Worm (Caenorhabditis elegans) whole organism, L4 larva: ENCODE results near the gene srw-24.

Experiments used
- F44E2.7 ChIP-seq: fragments of 200-800 bp; sonication (Bioruptor generic); IDR thresholded peaks from 2 replicates; pipeline ENCODE4 v2.1.2; 2022; ENCODE audit warnings: missing genetic modification characterization, missing compliant biosample characterization
- R02D3.7 ChIP-seq: fragments of 150-350 bp; sonication (generic microtip); optimal IDR thresholded peaks from 3 replicates; lab custom pipeline; 2014; ENCODE audit warnings: missing biosample characterization, missing genetic modification characterization
- T26A8.4 ChIP-seq: fragments of 200-800 bp; sonication (Bioruptor generic); IDR thresholded peaks from 2 replicates; pipeline ENCODE4 v1.3.6; 2022; ENCODE audit warnings: missing genetic modification characterization, missing compliant biosample characterization
- Y105C5A.15 ChIP-seq: fragments of 200-800 bp; sonication (Bioruptor generic); IDR thresholded peaks from 2 replicates; pipeline ENCODE4 v1.3.6; 2022; ENCODE audit warnings: missing genetic modification characterization, missing compliant biosample characterization
- Y48G9A.11 ChIP-seq: fragments of 200-800 bp; sonication (Bioruptor generic); IDR thresholded peaks from 2 replicates; pipeline ENCODE4 v1.3.6; 2022; ENCODE audit warnings: missing genetic modification reagents, missing genetic modification characterization, missing compliant biosample characterization
- Y5F2A.4 ChIP-seq: fragments of 200-800 bp; sonication (Bioruptor generic); optimal IDR thresholded peaks from 2 replicates; lab custom pipeline; 2018; ENCODE audit warnings: mild to moderate bottlenecking, missing genetic modification characterization, missing compliant biosample characterization
- arid-1 ChIP-seq: fragments of 200-800 bp; sonication (Bioruptor generic); conservative IDR thresholded peaks from 2 replicates; pipeline ENCODE4 v1.3.6; 2022; ENCODE audit warnings: missing genetic modification reagents, missing genetic modification characterization, missing compliant biosample characterization
- attf-4 ChIP-seq: sonication (generic microtip); optimal IDR thresholded peaks from 3 replicates; lab custom pipeline; 2017; ENCODE audit warnings: missing biosample characterization, missing genetic modification characterization
- ceh-28 ChIP-seq: fragments of 150-350 bp; optimal IDR thresholded peaks from 2 replicates; lab custom pipeline; 2014; ENCODE audit warnings: missing biosample characterization, missing genetic modification reagents, missing genetic modification characterization
- ceh-82 ChIP-seq: sonication (generic microtip); optimal IDR thresholded peaks from 2 replicates; lab custom pipeline; 2017; ENCODE audit warnings: missing biosample characterization, missing genetic modification characterization
- cey-2 ChIP-seq: sonication (generic microtip); optimal IDR thresholded peaks from 3 replicates; lab custom pipeline; 2017; ENCODE audit warnings: missing genetic modification characterization, mild to moderate bottlenecking, missing compliant biosample characterization, antibody characterized with exemption, borderline replicate concordance; ENCODE audit not compliant: insufficient read depth
- ctbp-1 ChIP-seq: fragments of 200-800 bp; sonication (Bioruptor generic); IDR thresholded peaks from 2 replicates; pipeline ENCODE4 v1.3.6; 2022; ENCODE audit warnings: missing genetic modification reagents, missing genetic modification characterization, missing compliant biosample characterization
- daf-12 ChIP-seq: fragments of 150-350 bp; optimal IDR thresholded peaks from 2 replicates; lab custom pipeline; 2014; ENCODE audit warnings: missing biosample characterization, missing genetic modification reagents, missing genetic modification characterization
- daf-16 ChIP-seq, 3 experiments: sonication (generic microtip); optimal IDR thresholded peaks; 2 replicates each; lab custom pipeline; 2016 to 2017; ENCODE audit warnings: missing genetic modification characterization in 3 of 3, missing genetic modification reagents in 3 of 3, mild to moderate bottlenecking in 2 of 3, missing compliant biosample characterization in 2 of 3, missing biosample characterization in 1 of 3, moderate library complexity in 1 of 3
- daf-8 ChIP-seq: fragments of 200-800 bp; sonication (Bioruptor generic); IDR thresholded peaks from 2 replicates; pipeline ENCODE4 v1.3.6; 2022; ENCODE audit warnings: missing genetic modification characterization, missing compliant biosample characterization
- dmd-6 ChIP-seq: fragments of 200-800 bp; sonication (Bioruptor generic); IDR thresholded peaks from 2 replicates; pipeline ENCODE4 v1.3.6; 2022; ENCODE audit warnings: missing genetic modification reagents, missing genetic modification characterization, missing compliant biosample characterization
- duxl-1 ChIP-seq: sonication (generic microtip); optimal IDR thresholded peaks from 2 replicates; lab custom pipeline; 2016; ENCODE audit warnings: mild to moderate bottlenecking, missing genetic modification characterization, moderate library complexity, missing compliant biosample characterization; ENCODE audit not compliant: poor library complexity
- dve-1 ChIP-seq: sonication (generic microtip); optimal IDR thresholded peaks from 2 replicates; lab custom pipeline; 2017; ENCODE audit warnings: antibody characterized with exemption, mild to moderate bottlenecking, missing genetic modification characterization, missing compliant biosample characterization; ENCODE audit not compliant: insufficient read depth
- egl-43 ChIP-seq: fragments of 200-800 bp; sonication (Bioruptor generic); IDR thresholded peaks from 2 replicates; pipeline ENCODE4 v1.3.6; 2022; ENCODE audit warnings: missing genetic modification reagents, missing genetic modification characterization, missing compliant biosample characterization
- fkh-10 ChIP-seq: fragments of 150-350 bp; optimal IDR thresholded peaks from 2 replicates; lab custom pipeline; 2014; ENCODE audit warnings: missing biosample characterization, missing genetic modification reagents, missing genetic modification characterization
- hlh-11 ChIP-seq: fragments of 200-800 bp; sonication (Bioruptor generic); optimal IDR thresholded peaks from 2 replicates; lab custom pipeline; 2018; ENCODE audit warnings: mild to moderate bottlenecking, missing genetic modification characterization, missing compliant biosample characterization
- hlh-30 ChIP-seq: sonication (generic microtip); optimal IDR thresholded peaks from 2 replicates; lab custom pipeline; 2017; ENCODE audit warnings: antibody characterized with exemption, mild to moderate bottlenecking, missing genetic modification characterization, missing compliant biosample characterization; ENCODE audit not compliant: insufficient read depth
- hmg-1.1 ChIP-seq: fragments of 200-800 bp; sonication (Bioruptor generic); IDR thresholded peaks from 2 replicates; pipeline ENCODE4 v1.3.6; 2022; ENCODE audit warnings: missing genetic modification reagents, missing genetic modification characterization, missing compliant biosample characterization
- lim-7 ChIP-seq: fragments of 200-800 bp; sonication (Bioruptor generic); IDR thresholded peaks from 2 replicates; pipeline ENCODE4 v1.3.6; 2022; ENCODE audit warnings: missing genetic modification characterization, missing compliant biosample characterization
- lin-13 ChIP-seq: fragments of 150-350 bp; optimal IDR thresholded peaks from 2 replicates; lab custom pipeline; 2014; ENCODE audit warnings: missing biosample characterization, missing genetic modification reagents, missing genetic modification characterization
- lin-15B ChIP-seq: fragments of 150-350 bp; sonication (generic microtip); optimal IDR thresholded peaks from 3 replicates; lab custom pipeline; 2014; ENCODE audit warnings: missing biosample characterization, missing genetic modification characterization
- lsy-2 ChIP-seq, 2 experiments: fragments of 150-350 bp in 1 of 2; sonication (generic microtip) in 1 of 2; optimal IDR thresholded peaks; 2 replicates each; lab custom pipeline; 2014 to 2017; ENCODE audit warnings: missing biosample characterization in 2 of 2, missing genetic modification characterization in 2 of 2
- madf-5 ChIP-seq, 2 experiments: fragments of 200-800 bp; sonication (Bioruptor generic); IDR thresholded peaks; 2 replicates each; pipeline ENCODE4 v1.3.6; 2022; ENCODE audit warnings: missing compliant biosample characterization in 2 of 2, missing genetic modification characterization in 2 of 2
- madf-9 ChIP-seq: fragments of 200-800 bp; sonication (Bioruptor generic); conservative IDR thresholded peaks from 2 replicates; pipeline ENCODE4 v1.3.6; 2022; ENCODE audit warnings: missing genetic modification reagents, missing genetic modification characterization, missing compliant biosample characterization
- mdt-29 ChIP-seq: fragments of 200-800 bp; sonication (Bioruptor generic); IDR thresholded peaks from 2 replicates; pipeline ENCODE4 v1.3.6; 2022; ENCODE audit warnings: missing genetic modification reagents, missing genetic modification characterization, missing compliant biosample characterization
- nhr-10 ChIP-seq: fragments of 150-350 bp; optimal IDR thresholded peaks from 2 replicates; lab custom pipeline; 2014; ENCODE audit warnings: missing biosample characterization, missing genetic modification characterization
- nhr-102 ChIP-seq: sonication (generic microtip); optimal IDR thresholded peaks from 2 replicates; lab custom pipeline; 2016; ENCODE audit warnings: mild to moderate bottlenecking, missing genetic modification characterization, moderate library complexity, missing compliant biosample characterization
- nhr-11 ChIP-seq: fragments of 150-350 bp; optimal IDR thresholded peaks from 2 replicates; lab custom pipeline; 2014; ENCODE audit warnings: missing biosample characterization, missing genetic modification characterization
- nhr-25 ChIP-seq: sonication (generic microtip); optimal IDR thresholded peaks from 2 replicates; lab custom pipeline; 2017; ENCODE audit warnings: missing genetic modification characterization, mild to moderate bottlenecking, missing compliant biosample characterization, antibody characterized with exemption, moderate library complexity, borderline replicate concordance; ENCODE audit not compliant: insufficient read depth
- nhr-28 ChIP-seq: fragments of 150-350 bp; optimal IDR thresholded peaks from 2 replicates; lab custom pipeline; 2014; ENCODE audit warnings: missing biosample characterization, missing genetic modification characterization
- nhr-42 ChIP-seq: fragments of 200-800 bp; sonication (Bioruptor generic); IDR thresholded peaks from 2 replicates; pipeline ENCODE4 v1.3.6; 2022; ENCODE audit warnings: missing genetic modification characterization, missing compliant biosample characterization
- pqm-1 ChIP-seq: sonication (generic microtip); optimal IDR thresholded peaks from 2 replicates; lab custom pipeline; 2017; ENCODE audit warnings: missing biosample characterization, missing genetic modification characterization
- sdz-12 ChIP-seq: fragments of 200-800 bp; sonication (Bioruptor generic); optimal IDR thresholded peaks from 2 replicates; lab custom pipeline; 2018; ENCODE audit warnings: mild to moderate bottlenecking, missing genetic modification characterization, missing compliant biosample characterization
- skn-1 ChIP-seq: fragments of 150-350 bp; optimal IDR thresholded peaks from 2 replicates; lab custom pipeline; 2014; ENCODE audit warnings: missing biosample characterization, missing genetic modification characterization
- spr-3 ChIP-seq: fragments of 200-800 bp; sonication (Bioruptor generic); optimal IDR thresholded peaks from 2 replicates; lab custom pipeline; 2018; ENCODE audit warnings: mild to moderate bottlenecking, missing genetic modification characterization, missing compliant biosample characterization
- tra-1 ChIP-seq: fragments of 200-800 bp; sonication (Bioruptor generic); IDR thresholded peaks from 2 replicates; pipeline ENCODE4 v1.3.6; 2022; ENCODE audit warnings: missing genetic modification reagents, missing genetic modification characterization, missing compliant biosample characterization
- unc-130 ChIP-seq: sonication (generic microtip); optimal IDR thresholded peaks from 2 replicates; lab custom pipeline; 2016; ENCODE audit warnings: missing genetic modification reagents, missing genetic modification characterization, missing compliant biosample characterization
- unc-39 ChIP-seq: sonication (generic microtip); optimal IDR thresholded peaks from 2 replicates; lab custom pipeline; 2017; ENCODE audit warnings: missing biosample characterization, missing genetic modification characterization
- vab-7 ChIP-seq: fragments of 200-800 bp; sonication (Bioruptor generic); IDR thresholded peaks from 2 replicates; pipeline ENCODE4 v1.3.6; 2022; ENCODE audit warnings: missing genetic modification reagents, missing genetic modification characterization, missing compliant biosample characterization

srw-24 gene

DNA sequence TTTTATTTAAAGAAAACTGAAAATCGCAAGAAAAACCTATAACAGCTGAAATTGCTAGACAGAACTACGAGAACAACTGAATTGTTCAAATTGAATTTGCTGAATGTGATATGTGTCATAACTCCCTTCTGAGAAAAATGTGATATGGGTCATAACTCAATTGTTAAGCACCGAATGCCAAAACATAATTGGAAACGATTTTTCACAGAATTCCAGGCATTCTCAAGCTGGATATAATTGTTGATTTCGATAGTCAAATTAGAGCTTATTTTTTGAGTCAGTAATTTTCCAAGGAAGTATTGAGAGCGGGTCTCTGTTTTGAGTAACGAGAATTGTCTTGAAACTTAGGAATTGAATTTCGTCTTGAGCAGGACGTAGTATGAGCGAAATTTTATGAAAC, 41.9 kb upstream of the srw-24 start:
- TF ChIP-seq daf-12 (tag; lab: Kevin White, UChicago) (no peak), lim-7 (GFP tag; lab: Robert Waterston, UW) (no peak), dmd-6 (GFP tag; lab: Robert Waterston, UW) (no peak), nhr-11 (tag; lab: Kevin White, UChicago) (no peak), madf-5 (GFP tag; IDR thresholded peaks at IDR 0.05; lab: Robert Waterston, UW) (no peak), madf-9 (GFP tag; lab: Robert Waterston, UW) (no peak), unc-130 (GFP tag; lab: Kevin White, UChicago) (no peak), daf-16 (GFP tag; optimal IDR thresholded peaks at IDR 0.05; lab: Kevin White, UChicago) (no peak), daf-16 (tag; optimal IDR thresholded peaks at IDR 0.05; lab: Kevin White, UChicago) (no peak), daf-8 (no peak), cey-2 (tag; lab: Kevin White, UChicago) (no peak), ctbp-1 (GFP tag; lab: Robert Waterston, UW) (no peak), hlh-30 (no peak), skn-1 (tag; lab: Kevin White, UChicago) (no peak)

DNA sequence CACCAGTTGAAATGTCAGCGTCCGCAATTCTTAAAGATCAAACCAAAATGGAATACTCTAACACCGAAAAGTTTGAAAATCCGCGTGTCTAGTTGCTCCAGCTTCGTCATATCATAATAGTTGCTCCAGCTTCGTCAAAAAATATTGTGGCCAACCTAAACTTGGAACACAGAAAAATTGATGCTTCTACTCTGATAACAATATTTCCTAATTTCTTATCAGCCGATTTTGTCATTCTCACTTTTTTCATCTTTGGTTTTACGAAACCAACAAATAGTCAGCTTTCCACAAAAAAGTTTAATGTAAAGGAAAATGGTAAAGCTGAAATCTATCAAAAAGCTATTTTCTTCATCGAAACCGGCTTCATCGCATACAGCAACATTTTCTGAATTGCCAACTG, 41.4 kb upstream of the srw-24 start, which contains the start of gene fbxa-84:
fbxa-84 (plus strand) TSS at position 34 of the 400 bp plus-strand sequence.
- TF ChIP-seq lsy-2 (tag; optimal IDR thresholded peaks at IDR 0.05; lab: Kevin White, UChicago) = no peak
- TF ChIP-seq nhr-11 (tag; lab: Kevin White, UChicago) = no peak
- TF ChIP-seq nhr-28 (tag; lab: Kevin White, UChicago) = peak; percentile 10
- no peak for TF ChIP-seq hmg-1.1 (GFP tag; lab: Robert Waterston, UW)
- TF ChIP-seq lin-15B = no peak
- peak; percentile 2 for TF ChIP-seq dve-1 (tag; lab: Kevin White, UChicago)
- no peak for TF ChIP-seq duxl-1 (tag; lab: Kevin White, UChicago)
- no peak for TF ChIP-seq sdz-12
- peak; percentile 9 for TF ChIP-seq pqm-1
- no peak for TF ChIP-seq hlh-30
- no peak for TF ChIP-seq vab-7
- no peak for TF ChIP-seq madf-9 (GFP tag; lab: Robert Waterston, UW)
- no peak for TF ChIP-seq nhr-42 (GFP tag; lab: Robert Waterston, UW)
- TF ChIP-seq dmd-6 (GFP tag; lab: Robert Waterston, UW) = peak; percentile 33; the same call in 1 of the 2 replicates

DNA sequence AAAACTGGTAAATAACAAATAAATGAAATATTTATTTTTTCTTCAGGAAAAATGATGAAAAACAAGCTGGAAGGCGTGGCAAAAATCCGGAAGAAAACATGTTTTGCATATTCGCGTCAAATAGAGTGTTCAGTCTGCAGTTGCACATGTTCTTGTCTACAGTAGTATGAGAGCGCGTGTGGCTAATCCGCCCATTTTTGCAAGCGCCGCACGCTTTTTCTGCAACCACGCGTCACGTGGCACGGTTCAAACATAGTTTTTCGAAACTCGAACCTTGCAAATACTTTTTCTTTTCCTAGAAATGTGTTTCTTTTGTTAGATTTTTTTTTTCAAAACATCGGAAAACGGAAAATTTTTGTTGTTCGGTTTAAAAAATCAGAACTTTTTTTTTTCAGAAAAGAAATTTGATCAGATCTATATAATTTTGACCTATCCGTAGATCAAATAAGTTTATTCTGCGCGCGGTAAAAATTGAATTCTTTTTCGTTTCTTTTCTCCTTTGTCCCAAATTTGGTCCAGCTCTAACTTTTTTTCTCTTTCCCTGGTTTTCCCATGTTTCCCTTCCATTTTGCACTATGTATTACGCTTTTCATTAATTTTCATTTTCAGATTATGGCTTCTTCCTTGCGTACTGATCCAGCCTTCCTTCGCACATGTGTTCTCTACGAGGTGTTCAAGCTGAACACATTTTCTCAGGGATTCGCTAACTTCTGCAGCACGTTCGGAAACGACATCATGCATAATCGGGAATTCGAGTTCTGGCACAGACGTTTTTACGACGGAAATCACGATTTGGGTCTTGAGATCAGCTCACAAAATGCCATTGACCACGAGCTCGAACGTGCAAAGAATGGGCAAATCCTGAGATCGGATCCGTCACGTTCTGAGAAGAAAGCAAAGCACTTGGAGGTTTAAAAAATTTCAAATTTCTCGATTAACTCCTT, 39.4 kb upstream of the srw-24 start, which contains the start of gene Y75B12B.1:
Y75B12B.1 (plus strand) TSS at position 603 of the 944 bp plus-strand sequence.
- no peak for TF ChIP-seq R02D3.7 (tag; lab: Kevin White, UChicago)
- TF ChIP-seq egl-43 (GFP tag; lab: Robert Waterston, UW) = no peak
- no peak for TF ChIP-seq nhr-10 (tag; lab: Kevin White, UChicago)
- no peak for TF ChIP-seq Y5F2A.4 (GFP tag; lab: Kevin White, UChicago)
- TF ChIP-seq Y48G9A.11 (GFP tag; lab: Robert Waterston, UW) = peak; percentile 21; the same call in 1 of the 2 replicates
- no peak for TF ChIP-seq ceh-82
- no peak for TF ChIP-seq unc-39 (tag; lab: Kevin White, UChicago)
- TF ChIP-seq T26A8.4 (GFP tag; lab: Robert Waterston, UW) = no peak
- no peak for TF ChIP-seq tra-1
- 0 out of 2 replicates have a peak, but pooled peaks have one; percentile 4 for TF ChIP-seq arid-1 (GFP tag; lab: Robert Waterston, UW)
- TF ChIP-seq unc-130 (GFP tag; lab: Kevin White, UChicago) = peak; percentile 55
- TF ChIP-seq F44E2.7 (GFP tag; lab: Robert Waterston, UW) = no peak
- TF ChIP-seq attf-4 = no peak
- peak; percentile 12 for TF ChIP-seq lin-13 (GFP tag; lab: Kevin White, UChicago)
- no peak for TF ChIP-seq hlh-11 (tag; lab: Kevin White, UChicago)
- TF ChIP-seq lim-7 (GFP tag; lab: Robert Waterston, UW) = no peak
- no peak for TF ChIP-seq nhr-28 (tag; lab: Kevin White, UChicago)
- TF ChIP-seq pqm-1 = no peak
- TF ChIP-seq fkh-10 (GFP tag; lab: Kevin White, UChicago) = no peak
- TF ChIP-seq spr-3 (GFP tag; lab: Kevin White, UChicago) = no peak
- TF ChIP-seq mdt-29 (GFP tag; lab: Robert Waterston, UW) = no peak
- TF ChIP-seq nhr-25 (tag; lab: Kevin White, UChicago) = no peak
- TF ChIP-seq ceh-28 (tag; lab: Kevin White, UChicago) = no peak
- TF ChIP-seq nhr-102 = no peak
- TF ChIP-seq Y105C5A.15 (GFP tag; lab: Robert Waterston, UW) = no peak
